Worm (Caenorhabditis elegans): ENCODE data around the gene nmat-1.

ce11 chrX:12006470-12006869, 11.4 kb downstream of the nmat-1 start:
- TF ChIP-seq ztf-11 (tag; optimal IDR thresholded peaks at IDR 0.05) = no peak
- no peak for TF ChIP-seq nhr-12 (tag; optimal IDR thresholded peaks at IDR 0.05)
- no peak for TF ChIP-seq drap-1 (GFP tag; optimal IDR thresholded peaks at IDR 0.05)
- TF ChIP-seq snpc-4 (tag; optimal IDR thresholded peaks at IDR 0.05) = no peak
- TF ChIP-seq elt-1 (tag; optimal IDR thresholded peaks at IDR 0.05; ENCODE audit: borderline replicate concordance, insufficient read depth) = no peak
- TF ChIP-seq lin-32 (GFP tag; optimal IDR thresholded peaks at IDR 0.05) = no peak
- TF ChIP-seq bed-3 (GFP tag; optimal IDR thresholded peaks at IDR 0.05) = no peak
- TF ChIP-seq mab-5 (tag; optimal IDR thresholded peaks at IDR 0.05) = no peak
- no peak for TF ChIP-seq blmp-1 (tag; optimal IDR thresholded peaks at IDR 0.05)

Data from whole organism, mixed stage, embryonic.